Worm (Caenorhabditis elegans) whole organism, early embryonic: Measurements from ENCODE around the gene nhr-269.

Source experiments
- B0310.2 ChIP-seq: sonication (generic microtip); optimal IDR thresholded peaks from 2 replicates; lab custom pipeline; 2016; ENCODE audit warnings: mild to moderate bottlenecking, missing genetic modification characterization, missing compliant biosample characterization
- ama-1 ChIP-seq: fragments of 150-350 bp; optimal IDR thresholded peaks from 2 replicates; lab custom pipeline; 2014
- ceh-36 ChIP-seq: sonication (generic microtip); optimal IDR thresholded peaks from 2 replicates; lab custom pipeline; 2016; ENCODE audit warnings: missing genetic modification characterization, inconsistent platforms, missing compliant biosample characterization
- sea-1 ChIP-seq: fragments of 200-800 bp; sonication (Bioruptor generic); conservative IDR thresholded peaks from 2 replicates; pipeline ENCODE4 v1.3.6; 2022; ENCODE audit warnings: missing genetic modification characterization, missing compliant biosample characterization
- tbx-11 ChIP-seq: fragments of 200-800 bp; sonication (Bioruptor generic); IDR thresholded peaks from 2 replicates; pipeline ENCODE4 v1.3.6; 2022; ENCODE audit warnings: missing genetic modification characterization, missing compliant biosample characterization
- tbx-37 ChIP-seq: fragments of 200-800 bp; sonication (Bioruptor generic); conservative IDR thresholded peaks from 2 replicates; pipeline ENCODE4 v1.3.6; 2022; ENCODE audit warnings: missing genetic modification reagents, missing genetic modification characterization, missing compliant biosample characterization
- tra-4 ChIP-seq: sonication (generic microtip); optimal IDR thresholded peaks from 2 replicates; lab custom pipeline; 2017; ENCODE audit warnings: missing genetic modification characterization, missing compliant biosample characterization

ce11 chrV:15344481-15344880, 25.1 kb downstream of the nhr-269 start, which contains the start of gene wrt-8:
- no peak for TF ChIP-seq B0310.2 (tag; lab: Kevin White, UChicago)
- no peak for TF ChIP-seq sea-1 (GFP tag; lab: Robert Waterston, UW)
- no peak for TF ChIP-seq ama-1 (lab: Kevin White, UChicago)
- TF ChIP-seq ceh-36: no peak
- no peak for TF ChIP-seq tbx-11 (GFP tag; lab: Robert Waterston, UW)
- TF ChIP-seq tra-4 (tag; lab: Kevin White, UChicago): no peak
- no peak for TF ChIP-seq tbx-37
